Worm (Caenorhabditis elegans) whole organism, L1 larva: Measurements from ENCODE around the gene wee-1.3.
A peak's percentile ranks its signal among the peaks of the same experiment; 100 is the strongest.

ENCODE experiments used
- C04F5.9 ChIP-seq: sonication (generic microtip); optimal IDR thresholded peaks from 2 replicates; lab custom pipeline; 2016; ENCODE audit warnings: missing genetic modification characterization, missing compliant biosample characterization
- F16B12.6 ChIP-seq: fragments of 150-350 bp; optimal IDR thresholded peaks from 2 replicates; lab custom pipeline; 2014; ENCODE audit warnings: missing biosample characterization, missing genetic modification characterization
- aha-1 ChIP-seq: fragments of 150-350 bp; optimal IDR thresholded peaks from 2 replicates; lab custom pipeline; 2014; ENCODE audit warnings: missing biosample characterization, missing genetic modification characterization
- alr-1 ChIP-seq: fragments of 200-800 bp; sonication (Bioruptor generic); optimal IDR thresholded peaks from 2 replicates; lab custom pipeline; 2018; ENCODE audit warnings: borderline replicate concordance, mild to moderate bottlenecking, missing genetic modification characterization, missing compliant biosample characterization
- aly-2 ChIP-seq: fragments of 150-350 bp; optimal IDR thresholded peaks from 2 replicates; lab custom pipeline; 2014; ENCODE audit warnings: missing biosample characterization, missing genetic modification characterization
- ama-1 ChIP-seq: fragments of 150-350 bp; optimal IDR thresholded peaks from 2 replicates; lab custom pipeline; 2014
- blmp-1 ChIP-seq: fragments of 150-350 bp; optimal IDR thresholded peaks from 2 replicates; lab custom pipeline; 2014; ENCODE audit warnings: missing biosample characterization, missing genetic modification characterization
- ceh-63 ChIP-seq: fragments of 200-800 bp; sonication (Bioruptor generic); optimal IDR thresholded peaks from 2 replicates; lab custom pipeline; 2018; ENCODE audit warnings: mild to moderate bottlenecking, missing genetic modification characterization, missing compliant biosample characterization
- ces-1 ChIP-seq: fragments of 150-350 bp; optimal IDR thresholded peaks from 2 replicates; lab custom pipeline; 2014; ENCODE audit warnings: missing biosample characterization, missing genetic modification reagents, missing genetic modification characterization
- dsc-1 ChIP-seq: sonication (generic microtip); optimal IDR thresholded peaks from 2 replicates; lab custom pipeline; 2016; ENCODE audit warnings: mild to moderate bottlenecking, missing genetic modification characterization, missing compliant biosample characterization
- efl-1 ChIP-seq, 4 experiments: fragments of 150-350 bp; optimal IDR thresholded peaks in 3 of 4; peaks in 1 of 4; 1 replicate in 1 of 4; 2 replicates in 3 of 4; lab custom pipeline; 2014; ENCODE audit warnings: missing biosample characterization in 2 of 4, missing genetic modification characterization in 2 of 4, missing genetic modification reagents in 2 of 4
- elt-2 ChIP-seq: sonication (generic microtip); optimal IDR thresholded peaks from 2 replicates; lab custom pipeline; 2016; ENCODE audit warnings: missing genetic modification characterization, mild to moderate bottlenecking, inconsistent platforms, missing compliant biosample characterization, missing genetic modification reagents
- elt-3 ChIP-seq, 6 experiments: fragments of 150-350 bp in 1 of 6; sonication (generic microtip); optimal IDR thresholded peaks; 2 replicates each; lab custom pipeline; 2017 to 2018; ENCODE audit warnings: missing biosample characterization in 6 of 6, missing genetic modification characterization in 6 of 6, inconsistent platforms in 1 of 6
- fkh-4 ChIP-seq: sonication (generic microtip); optimal IDR thresholded peaks from 2 replicates; lab custom pipeline; 2016; ENCODE audit warnings: missing compliant biosample characterization, missing genetic modification characterization, borderline replicate concordance
- fkh-8 ChIP-seq: sonication (generic microtip); optimal IDR thresholded peaks from 2 replicates; lab custom pipeline; 2016; ENCODE audit warnings: mild to moderate bottlenecking, missing genetic modification characterization, missing compliant biosample characterization
- grh-1 ChIP-seq: fragments of 200-800 bp; sonication (Bioruptor generic); IDR thresholded peaks from 2 replicates; pipeline ENCODE4 v1.3.6; 2022; ENCODE audit warnings: missing genetic modification reagents, missing genetic modification characterization, missing compliant biosample characterization
- hlh-4 ChIP-seq: sonication (generic microtip); optimal IDR thresholded peaks from 2 replicates; lab custom pipeline; 2016; ENCODE audit warnings: mild to moderate bottlenecking, missing genetic modification characterization, missing compliant biosample characterization
- hpl-2 ChIP-seq: fragments of 150-350 bp; optimal IDR thresholded peaks from 2 replicates; lab custom pipeline; 2014; ENCODE audit warnings: missing biosample characterization, missing genetic modification reagents, missing genetic modification characterization
- irx-1 ChIP-seq: sonication (generic microtip); optimal IDR thresholded peaks from 2 replicates; lab custom pipeline; 2016; ENCODE audit warnings: missing genetic modification characterization, missing compliant biosample characterization
- isw-1 ChIP-seq: fragments of 200-800 bp; sonication (Bioruptor generic); IDR thresholded peaks from 2 replicates; pipeline ENCODE4 v1.3.6; 2022; ENCODE audit warnings: missing genetic modification characterization, missing compliant biosample characterization
- jun-1 ChIP-seq: fragments of 150-350 bp; optimal IDR thresholded peaks from 2 replicates; lab custom pipeline; 2014; ENCODE audit warnings: missing biosample characterization, missing genetic modification reagents, missing genetic modification characterization
- lin-13 ChIP-seq: fragments of 150-350 bp; optimal IDR thresholded peaks from 2 replicates; lab custom pipeline; 2014; ENCODE audit warnings: missing biosample characterization, missing genetic modification reagents, missing genetic modification characterization
- lin-14 ChIP-seq: fragments of 200-800 bp; sonication (Bioruptor generic); optimal IDR thresholded peaks from 2 replicates; lab custom pipeline; 2018; ENCODE audit warnings: mild to moderate bottlenecking, missing genetic modification characterization, moderate library complexity, missing compliant biosample characterization
- lin-15B ChIP-seq: fragments of 150-350 bp; sonication (generic microtip); optimal IDR thresholded peaks from 3 replicates; lab custom pipeline; 2014; ENCODE audit warnings: missing biosample characterization, missing genetic modification characterization
- lin-35 ChIP-seq, 2 experiments: fragments of 150-350 bp; optimal IDR thresholded peaks; 2 replicates each; lab custom pipeline; 2014; ENCODE audit warnings: missing biosample characterization in 2 of 2, missing genetic modification characterization in 2 of 2, missing genetic modification reagents in 2 of 2
- lin-39 ChIP-seq: fragments of 150-350 bp; optimal IDR thresholded peaks from 2 replicates; lab custom pipeline; 2014; ENCODE audit warnings: missing biosample characterization, missing genetic modification reagents, missing genetic modification characterization
- lir-3 ChIP-seq: sonication (generic microtip); optimal IDR thresholded peaks from 2 replicates; lab custom pipeline; 2016; ENCODE audit warnings: mild to moderate bottlenecking, missing genetic modification characterization, moderate library complexity, missing compliant biosample characterization; ENCODE audit not compliant: poor library complexity
- lsy-2 ChIP-seq, 2 experiments: fragments of 150-350 bp; optimal IDR thresholded peaks; 2 replicates each; lab custom pipeline; 2014; ENCODE audit warnings: missing biosample characterization in 2 of 2, missing genetic modification characterization in 2 of 2
- mab-9 ChIP-seq: fragments of 200-800 bp; sonication (Bioruptor generic); IDR thresholded peaks from 2 replicates; pipeline ENCODE4 v1.3.6; 2022; ENCODE audit warnings: missing genetic modification reagents, missing genetic modification characterization, missing compliant biosample characterization
- mdl-1 ChIP-seq, 2 experiments: fragments of 150-350 bp; optimal IDR thresholded peaks; 2 replicates each; lab custom pipeline; 2014 to 2017; ENCODE audit warnings: missing biosample characterization in 2 of 2, missing genetic modification characterization in 2 of 2, inconsistent platforms in 1 of 2
- mef-2 ChIP-seq: fragments of 150-350 bp; optimal IDR thresholded peaks from 2 replicates; lab custom pipeline; 2014; ENCODE audit warnings: missing biosample characterization, missing genetic modification characterization
- nhr-11 ChIP-seq: fragments of 150-350 bp; optimal IDR thresholded peaks from 2 replicates; lab custom pipeline; 2014; ENCODE audit warnings: missing biosample characterization, missing genetic modification characterization
- nhr-12 ChIP-seq: sonication (generic microtip); optimal IDR thresholded peaks from 2 replicates; lab custom pipeline; 2017; ENCODE audit warnings: missing biosample characterization, missing genetic modification characterization
- nhr-237 ChIP-seq: fragments of 150-350 bp; optimal IDR thresholded peaks from 2 replicates; lab custom pipeline; 2014; ENCODE audit warnings: missing biosample characterization, missing genetic modification characterization
- nhr-28 ChIP-seq: fragments of 150-350 bp; optimal IDR thresholded peaks from 2 replicates; lab custom pipeline; 2014; ENCODE audit warnings: missing biosample characterization, missing genetic modification characterization
- nhr-71 ChIP-seq: sonication (generic microtip); optimal IDR thresholded peaks from 2 replicates; lab custom pipeline; 2016; ENCODE audit warnings: mild to moderate bottlenecking, missing genetic modification characterization, moderate library complexity, missing compliant biosample characterization
- nhr-77 ChIP-seq: fragments of 150-350 bp; optimal IDR thresholded peaks from 2 replicates; lab custom pipeline; 2014; ENCODE audit warnings: missing biosample characterization, missing genetic modification characterization
- nhr-85 ChIP-seq: sonication (generic microtip); peaks from one replicate; lab custom pipeline; 2016; ENCODE audit warnings: missing genetic modification characterization, inconsistent platforms, missing compliant biosample characterization
- nhr-90 ChIP-seq: sonication (generic microtip); optimal IDR thresholded peaks from 2 replicates; lab custom pipeline; 2016; ENCODE audit warnings: mild to moderate bottlenecking, missing genetic modification characterization, missing compliant biosample characterization; ENCODE audit not compliant: poor library complexity
- pag-3 ChIP-seq: sonication (generic microtip); optimal IDR thresholded peaks from 2 replicates; lab custom pipeline; 2017; ENCODE audit warnings: missing genetic modification characterization, mild to moderate bottlenecking, missing compliant biosample characterization, antibody characterized with exemption, borderline replicate concordance; ENCODE audit not compliant: insufficient read depth
- rnt-1 ChIP-seq: sonication (generic microtip); optimal IDR thresholded peaks from 2 replicates; lab custom pipeline; 2016; ENCODE audit warnings: mild to moderate bottlenecking, missing genetic modification characterization, moderate library complexity, missing compliant biosample characterization
- skn-1 ChIP-seq: fragments of 150-350 bp; optimal IDR thresholded peaks from 2 replicates; lab custom pipeline; 2014; ENCODE audit warnings: missing biosample characterization, missing genetic modification characterization
- snu-23 ChIP-seq: sonication (generic microtip); optimal IDR thresholded peaks from 2 replicates; lab custom pipeline; 2016; ENCODE audit warnings: missing genetic modification characterization, missing compliant biosample characterization
- sox-4 ChIP-seq: sonication (generic microtip); optimal IDR thresholded peaks from 2 replicates; lab custom pipeline; 2016; ENCODE audit warnings: missing genetic modification characterization, missing compliant biosample characterization
- sup-37 ChIP-seq: fragments of 200-800 bp; sonication (Bioruptor generic); optimal IDR thresholded peaks from 2 replicates; lab custom pipeline; 2018; ENCODE audit warnings: mild to moderate bottlenecking, missing genetic modification characterization, missing compliant biosample characterization
- swsn-7 ChIP-seq: sonication (generic microtip); optimal IDR thresholded peaks from 2 replicates; lab custom pipeline; 2016; ENCODE audit warnings: missing genetic modification characterization, missing compliant biosample characterization
- unc-130 ChIP-seq: fragments of 150-350 bp; optimal IDR thresholded peaks from 2 replicates; lab custom pipeline; 2017; ENCODE audit warnings: missing biosample characterization, missing genetic modification characterization, inconsistent platforms
- unc-62 ChIP-seq: fragments of 150-350 bp; optimal IDR thresholded peaks from 2 replicates; lab custom pipeline; 2014; ENCODE audit warnings: missing biosample characterization, missing genetic modification reagents, missing genetic modification characterization
- vab-15 ChIP-seq: sonication (generic microtip); optimal IDR thresholded peaks from 2 replicates; lab custom pipeline; 2017; ENCODE audit warnings: missing genotype, mild to moderate bottlenecking, missing genetic modification characterization, missing compliant biosample characterization
- zip-4 ChIP-seq: fragments of 200-800 bp; sonication (Bioruptor generic); optimal IDR thresholded peaks from 2 replicates; lab custom pipeline; 2018; ENCODE audit warnings: mild to moderate bottlenecking, missing genetic modification characterization, moderate library complexity, missing compliant biosample characterization
- ztf-11 ChIP-seq, 2 experiments: sonication (generic microtip); optimal IDR thresholded peaks; 2 replicates each; lab custom pipeline; 2016 to 2017; ENCODE audit warnings: missing genetic modification characterization in 2 of 2, missing biosample characterization in 1 of 2, missing compliant biosample characterization in 1 of 2
- ztf-4 ChIP-seq: fragments of 150-350 bp; optimal IDR thresholded peaks from 2 replicates; lab custom pipeline; 2014; ENCODE audit warnings: missing biosample characterization, missing genetic modification characterization

Gene wee-1.3

DNA sequence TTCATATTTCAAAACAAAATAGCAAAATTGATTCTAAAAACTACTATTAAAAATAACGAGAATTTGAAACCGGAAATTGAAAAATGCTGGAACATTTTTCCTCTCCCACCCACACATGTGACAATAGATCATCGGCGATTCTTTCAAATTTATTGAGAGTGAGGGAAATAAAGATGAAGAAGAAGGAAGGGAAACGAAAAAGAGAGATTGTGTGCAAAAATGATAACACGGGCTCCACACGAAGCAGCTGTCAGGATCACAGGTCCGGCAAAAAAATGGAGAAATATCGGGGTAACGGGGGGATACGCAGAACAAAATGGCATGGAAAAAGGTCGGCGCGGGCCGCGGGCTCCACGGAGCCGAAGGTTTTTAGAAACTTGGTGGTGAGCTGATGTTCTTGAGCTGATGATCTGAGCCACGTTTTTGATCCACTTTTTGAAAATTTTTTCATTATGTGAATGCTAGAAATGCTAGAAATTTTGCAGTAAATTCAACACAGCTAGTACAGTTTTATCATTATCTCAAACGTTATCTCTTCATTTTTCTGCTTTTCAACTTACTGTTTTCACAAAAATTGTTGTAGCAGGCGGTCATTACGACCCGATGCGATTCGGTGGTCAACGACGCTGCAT, 41.5 kb upstream of the wee-1.3 start, which contains the start of gene shk-1:
Gene shk-1, plus strand, starts transcription at position 582 of the 632 bp plus-strand sequence.
- TF ChIP-seq aly-2 (tag; lab: Kevin White, UChicago) (no peak), sup-37 (GFP tag; lab: Kevin White, UChicago) (no peak), nhr-237 (no peak), lin-39 (tag; lab: Kevin White, UChicago) (no peak), ces-1 (GFP tag; lab: Kevin White, UChicago) (no peak), lin-14 (GFP tag; lab: Kevin White, UChicago) (peak; percentile 88), ceh-63 (GFP tag; lab: Kevin White, UChicago) (no peak), snu-23 (GFP tag; lab: Kevin White, UChicago) (peak; percentile 27), nhr-28 (no peak), ama-1 (lab: Kevin White, UChicago) (no peak), dsc-1 (tag; lab: Kevin White, UChicago) (no peak), elt-3 (tag; optimal IDR thresholded peaks at IDR 0.05; lab: Kevin White, UChicago) (no peak), swsn-7 (peak; percentile 16), lin-15B (tag; lab: Kevin White, UChicago) (no peak), blmp-1 (no peak), isw-1 (no peak), aha-1 (tag; lab: Kevin White, UChicago) (no peak), nhr-11 (peak; percentile 14), vab-15 (tag; lab: Kevin White, UChicago) (no peak), C04F5.9 (no peak), grh-1 (GFP tag; lab: Robert Waterston, UW) (no peak), mab-9 (no peak), lir-3 (no peak), nhr-90 (no peak), F16B12.6 (tag; lab: Kevin White, UChicago) (no peak), jun-1 (no peak), elt-2 (tag; lab: Kevin White, UChicago) (no peak), lin-13 (GFP tag; lab: Kevin White, UChicago) (no peak), fkh-8 (tag; lab: Kevin White, UChicago) (no peak), lsy-2 (tag; optimal IDR thresholded peaks at IDR 0.05; lab: Kevin White, UChicago) (peak in 1 of 2 experiments; percentile 47), skn-1 (tag; lab: Kevin White, UChicago) (no peak), nhr-77 (tag; lab: Kevin White, UChicago) (no peak), mdl-1 (tag; optimal IDR thresholded peaks at IDR 0.05; lab: Kevin White, UChicago) (no peak), alr-1 (tag; lab: Kevin White, UChicago) (no peak), pag-3 (tag; lab: Kevin White, UChicago) (peak; percentile 72), hlh-4 (no peak), efl-1 (optimal IDR thresholded peaks at IDR 0.05; lab: Kevin White, UChicago) (no peak), efl-1 (GFP tag; optimal IDR thresholded peaks at IDR 0.05 in 1 of 2; lab: Kevin White, UChicago) (peak in 1 of 2 experiments; percentile 14), nhr-71 (tag; lab: Kevin White, UChicago) (peak; percentile 71), rnt-1 (tag; lab: Kevin White, UChicago) (peak; percentile 77), zip-4 (GFP tag; lab: Kevin White, UChicago) (no peak), irx-1 (tag; lab: Kevin White, UChicago) (no peak), mef-2 (tag; lab: Kevin White, UChicago) (no peak), nhr-12 (tag; lab: Kevin White, UChicago) (no peak), sox-4 (tag; lab: Kevin White, UChicago) (no peak), nhr-85 (tag; lab: Kevin White, UChicago) (no peak), hpl-2 (no peak), unc-62 (GFP tag; lab: Kevin White, UChicago) (no peak), unc-130 (tag; lab: Kevin White, UChicago) (no peak), ztf-4 (tag; lab: Kevin White, UChicago) (no peak), ztf-11 (tag; optimal IDR thresholded peaks at IDR 0.05; lab: Kevin White, UChicago) (no peak), fkh-4 (tag; lab: Kevin White, UChicago) (no peak), lin-35 (GFP tag; optimal IDR thresholded peaks at IDR 0.05; lab: Kevin White, UChicago) (no peak)
